Fruit fly (Drosophila melanogaster): ENCODE data around the gene CG12054.

The CG12054 gene

dm6 chr3R:31257299-31257698, 36.8 kb downstream of the CG12054 start, which contains the start of gene CAH6:
Gene CAH6 (plus strand): TSS chr3R:31257599.
- TF ChIP-seq toe (GFP tag; optimal IDR thresholded peaks at IDR 0.05) = no peak
- TF ChIP-seq CG5204 (GFP tag; optimal IDR thresholded peaks at IDR 0.05) = no peak
- no peak for TF ChIP-seq CG33017 (tag; optimal IDR thresholded peaks at IDR 0.05)
- TF ChIP-seq CG7101 (tag; optimal IDR thresholded peaks at IDR 0.05) = no peak
- TF ChIP-seq kay (GFP tag; ENCODE audit: borderline replicate concordance) = no peak

dm6 chr3R:31259947-31260346, 39.4 kb downstream of the CG12054 start, which contains the start of gene CAH16:
Gene CAH16 (plus strand): TSS chr3R:31260247.
- TF ChIP-seq kay (GFP tag; ENCODE audit: borderline replicate concordance) (no peak), Hr96 (GFP tag; optimal IDR thresholded peaks at IDR 0.05) (no peak), CG14711 (tag; optimal IDR thresholded peaks at IDR 0.05) (no peak), CG1620 (GFP tag; optimal IDR thresholded peaks at IDR 0.05) (no peak), cnc (optimal IDR thresholded peaks at IDR 0.05) (no peak), tj (GFP tag; optimal IDR thresholded peaks at IDR 0.05) (no peak), pad (GFP tag; optimal IDR thresholded peaks at IDR 0.05) (no peak), CG7045 (GFP tag; optimal IDR thresholded peaks at IDR 0.05) (no peak), CG5204 (GFP tag; optimal IDR thresholded peaks at IDR 0.05) (no peak)

dm6 chr3R:31262298-31262697, 41.8 kb downstream of the CG12054 start, which contains the start of gene CAH5:
Gene CAH5 (plus strand): TSS chr3R:31262598.
- TF ChIP-seq toe (GFP tag; optimal IDR thresholded peaks at IDR 0.05) (no peak), CG14711 (tag; optimal IDR thresholded peaks at IDR 0.05) (no peak), tj (GFP tag; optimal IDR thresholded peaks at IDR 0.05) (no peak), kay (GFP tag; ENCODE audit: borderline replicate concordance) (no peak), bab1 (GFP tag; optimal IDR thresholded peaks at IDR 0.05) (no peak), CG5204 (GFP tag; optimal IDR thresholded peaks at IDR 0.05) (no peak), CG12768 (GFP tag; optimal IDR thresholded peaks at IDR 0.05) (no peak), cic (GFP tag; optimal IDR thresholded peaks at IDR 0.05) (no peak), pad (GFP tag; optimal IDR thresholded peaks at IDR 0.05) (no peak), CG7101 (tag; optimal IDR thresholded peaks at IDR 0.05) (no peak)

dm6 chr3R:31263934-31264333, 43.4 kb downstream of the CG12054 start:
- TF ChIP-seq cic (GFP tag; optimal IDR thresholded peaks at IDR 0.05) (no peak), Clk (GFP tag; optimal IDR thresholded peaks at IDR 0.05) (no peak), Hr96 (GFP tag; optimal IDR thresholded peaks at IDR 0.05) (no peak)

- no peak for TF ChIP-seq kay (GFP tag; ENCODE audit: borderline replicate concordance)
- no peak for TF ChIP-seq CG7045 (GFP tag; optimal IDR thresholded peaks at IDR 0.05)
- TF ChIP-seq CG11617 (GFP tag; optimal IDR thresholded peaks at IDR 0.05) = no peak
- no peak for TF ChIP-seq CG33017 (tag; optimal IDR thresholded peaks at IDR 0.05)
- no peak for TF ChIP-seq CG1620 (GFP tag; optimal IDR thresholded peaks at IDR 0.05)
- TF ChIP-seq ovo (GFP tag; optimal IDR thresholded peaks at IDR 0.05) = no peak
- TF ChIP-seq Mnt (GFP tag; optimal IDR thresholded peaks at IDR 0.05) = no peak
Observed at dm6 chr3R:31265430-31265829, 44.9 kb downstream of the CG12054 start, which contains the start of gene ppk24. Gene ppk24 (plus strand): TSS chr3R:31265730.

- TF ChIP-seq CG7101 (tag; optimal IDR thresholded peaks at IDR 0.05) (no peak), CG11617 (GFP tag; optimal IDR thresholded peaks at IDR 0.05) (no peak), ovo (GFP tag; optimal IDR thresholded peaks at IDR 0.05) (no peak), cic (GFP tag; optimal IDR thresholded peaks at IDR 0.05) (no peak), Clk (GFP tag; optimal IDR thresholded peaks at IDR 0.05) (no peak), bab1 (GFP tag; optimal IDR thresholded peaks at IDR 0.05) (no peak), CG7045 (GFP tag; optimal IDR thresholded peaks at IDR 0.05) (no peak), Crg-1 (GFP tag; optimal IDR thresholded peaks at IDR 0.05) (no peak), tj (GFP tag; optimal IDR thresholded peaks at IDR 0.05) (no peak), cnc (optimal IDR thresholded peaks at IDR 0.05) (no peak), pad (GFP tag; optimal IDR thresholded peaks at IDR 0.05) (no peak), kay (GFP tag; ENCODE audit: borderline replicate concordance) (no peak), CG1620 (GFP tag; optimal IDR thresholded peaks at IDR 0.05) (no peak), CG5204 (GFP tag; optimal IDR thresholded peaks at IDR 0.05) (no peak), Hr96 (GFP tag; optimal IDR thresholded peaks at IDR 0.05) (no peak), CG12768 (GFP tag; optimal IDR thresholded peaks at IDR 0.05) (no peak)
Observed at dm6 chr3R:31270783-31271427, 50.4 kb downstream of the CG12054 start.

All from whole organism, adult.